Worm (Caenorhabditis elegans) whole organism, young adult: ENCODE data around the gene lelo-3.

Experiments
- chd-7 ChIP-seq: sonication (generic microtip); optimal IDR thresholded peaks from 2 replicates; lab custom pipeline; 2016; ENCODE audit warnings: mild to moderate bottlenecking, missing genetic modification characterization, moderate library complexity, missing compliant biosample characterization
- fkh-3 ChIP-seq: sonication (generic microtip); optimal IDR thresholded peaks from 2 replicates; lab custom pipeline; 2016; ENCODE audit warnings: mild to moderate bottlenecking, missing genetic modification characterization, missing compliant biosample characterization
- lin-26 ChIP-seq: fragments of 200-800 bp; sonication (Bioruptor generic); IDR thresholded peaks from 2 replicates; pipeline ENCODE4 v1.3.6; 2022; ENCODE audit warnings: missing genetic modification reagents, missing genetic modification characterization, missing compliant biosample characterization
- madf-10 ChIP-seq: sonication (generic microtip); optimal IDR thresholded peaks from 2 replicates; lab custom pipeline; 2016; ENCODE audit warnings: mild to moderate bottlenecking, missing genetic modification characterization, missing compliant biosample characterization
- madf-3 ChIP-seq: fragments of 200-800 bp; sonication (Bioruptor generic); IDR thresholded peaks from 2 replicates; pipeline ENCODE4 v1.3.6; 2022; ENCODE audit warnings: missing genetic modification reagents, missing genetic modification characterization, missing compliant biosample characterization
- unc-62 ChIP-seq: fragments of 150-350 bp; optimal IDR thresholded peaks from 2 replicates; lab custom pipeline; 2014; ENCODE audit warnings: missing biosample characterization, missing genetic modification reagents, missing genetic modification characterization
- xnd-1 ChIP-seq: sonication (generic microtip); optimal IDR thresholded peaks from 2 replicates; lab custom pipeline; 2016; ENCODE audit warnings: missing genotype, missing genetic modification reagents, missing genetic modification characterization, missing compliant biosample characterization

DNA sequence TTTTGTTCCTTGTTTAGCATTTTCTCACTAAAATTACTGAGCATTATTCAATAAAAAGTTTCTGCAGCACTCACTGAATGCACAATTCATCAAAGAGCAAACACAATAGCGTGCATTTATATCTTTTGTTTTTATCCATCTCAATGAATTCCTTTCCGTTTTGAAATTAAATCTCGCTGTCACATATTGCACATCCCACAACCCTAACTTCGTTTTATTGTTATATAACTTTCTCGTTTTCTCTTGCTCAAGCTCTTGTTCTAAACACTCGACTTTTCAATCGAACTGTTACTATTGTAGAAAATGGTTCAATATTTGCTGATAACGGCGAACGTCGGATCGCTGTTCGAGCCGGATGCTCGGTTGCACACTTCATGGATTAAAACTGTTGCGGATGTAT, 8.8 kb upstream of the lelo-3 start, which contains the start of gene ipp-5:
- TF ChIP-seq lin-26 (GFP tag; lab: Robert Waterston, UW) (no peak), fkh-3 (no peak), chd-7 (tag; lab: Kevin White, UChicago) (no peak), unc-62 (GFP tag; lab: Kevin White, UChicago) (no peak), madf-3 (GFP tag; lab: Robert Waterston, UW) (no peak), madf-10 (tag; lab: Kevin White, UChicago) (no peak), xnd-1 (tag; lab: Kevin White, UChicago) (no peak)
